Fruit fly (Drosophila melanogaster): ENCODE data around the gene dac.

DNA sequence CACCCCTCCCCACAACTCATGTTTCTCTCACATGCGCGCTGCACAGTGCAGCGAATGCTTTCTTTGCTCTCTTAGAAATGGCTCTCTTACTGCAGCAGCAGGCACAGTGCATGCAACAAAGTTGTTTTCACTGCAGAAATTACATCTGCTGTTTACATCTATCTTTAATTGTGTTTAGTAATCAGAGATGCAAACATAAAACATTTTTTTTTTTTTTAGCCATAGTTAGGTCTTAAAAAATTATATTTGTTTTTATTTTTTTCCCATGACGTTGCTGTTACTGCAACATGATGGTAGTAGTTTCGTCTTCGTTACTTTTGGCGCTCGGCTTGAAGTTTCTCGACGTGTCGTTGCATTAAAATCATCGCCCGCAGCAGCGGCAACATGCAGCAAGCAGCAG is 15.6 kb upstream of the dac start:
- TF ChIP-seq Clk (GFP tag; optimal IDR thresholded peaks at IDR 0.05) (no peak), kay (GFP tag; ENCODE audit: borderline replicate concordance) (no peak), Hr96 (GFP tag; optimal IDR thresholded peaks at IDR 0.05) (no peak), Mnt (GFP tag; optimal IDR thresholded peaks at IDR 0.05) (no peak), cnc (optimal IDR thresholded peaks at IDR 0.05) (no peak), CG5204 (GFP tag; optimal IDR thresholded peaks at IDR 0.05) (no peak), CG1620 (GFP tag; optimal IDR thresholded peaks at IDR 0.05) (no peak), ovo (GFP tag; optimal IDR thresholded peaks at IDR 0.05) (no peak), CG14711 (tag; optimal IDR thresholded peaks at IDR 0.05) (no peak), pad (GFP tag; optimal IDR thresholded peaks at IDR 0.05) (no peak)
